Fruit fly (Drosophila melanogaster): ENCODE measurements around the gene Rac2.
A peak's percentile ranks its signal among the peaks of the same experiment; 100 is the strongest.

Gene Rac2

dm6 chr3L:7433325-7433827 is 1.6 kb downstream of the Rac2 start (continued):
- no peak for TF ChIP-seq Tbp (GFP tag; optimal IDR thresholded peaks at IDR 0.05)
- no peak for TF ChIP-seq CG16863 (GFP tag; optimal IDR thresholded peaks at IDR 0.05)
- TF ChIP-seq Doc2 (GFP tag; IDR thresholded peaks at IDR 0.05), result no peak
- no peak for TF ChIP-seq CG4854 (GFP tag; optimal IDR thresholded peaks at IDR 0.05)
- TF ChIP-seq gem (tag; optimal IDR thresholded peaks at IDR 0.05), result peak; percentile 58
- no peak for TF ChIP-seq dati (GFP tag; IDR thresholded peaks at IDR 0.05)
- TF ChIP-seq CG10462 (GFP tag; optimal IDR thresholded peaks at IDR 0.05), result no peak
- no peak for TF ChIP-seq her (GFP tag; optimal IDR thresholded peaks at IDR 0.05)
- no peak for TF ChIP-seq Atf-2 (GFP tag; optimal IDR thresholded peaks at IDR 0.05)
- TF ChIP-seq sna (GFP tag; IDR thresholded peaks at IDR 0.05; ENCODE audit: partially characterized antibody), result no peak
- no peak for TF ChIP-seq tio (GFP tag; optimal IDR thresholded peaks at IDR 0.05)
- no peak for TF ChIP-seq vnd (GFP tag; IDR thresholded peaks at IDR 0.05; ENCODE audit: partially characterized antibody)
- TF ChIP-seq CG14014 (GFP tag; IDR thresholded peaks at IDR 0.05), result no peak
- TF ChIP-seq ftz-f1 (GFP tag; optimal IDR thresholded peaks at IDR 0.05), result no peak
- peak; percentile 28; the same call in 1 of the 3 replicates for TF ChIP-seq CG11695 (GFP tag; IDR thresholded peaks at IDR 0.05)
- no peak for TF ChIP-seq CG30431 (GFP tag; optimal IDR thresholded peaks at IDR 0.05)
- no peak for TF ChIP-seq nerfin-2 (GFP tag; IDR thresholded peaks at IDR 0.05; ENCODE audit: partially characterized antibody)
- no peak for TF ChIP-seq CG12219 (GFP tag; optimal IDR thresholded peaks at IDR 0.05)
- TF ChIP-seq CHES-1-like (GFP tag; optimal IDR thresholded peaks at IDR 0.05), result no peak
- peak; percentile 56 for TF ChIP-seq Rfx (GFP tag; IDR thresholded peaks at IDR 0.05)
- no peak for TF ChIP-seq dpn (GFP tag; optimal IDR thresholded peaks at IDR 0.05)
- TF ChIP-seq CG2202 (tag; optimal IDR thresholded peaks at IDR 0.05), result no peak
- TF ChIP-seq CG8944 (GFP tag; optimal IDR thresholded peaks at IDR 0.05), result no peak
- no peak for TF ChIP-seq Dek (tag; optimal IDR thresholded peaks at IDR 0.05)
- TF ChIP-seq Atf3 (GFP tag; optimal IDR thresholded peaks at IDR 0.05), result no peak
- TF ChIP-seq CG3163 (GFP tag; optimal IDR thresholded peaks at IDR 0.05), result no peak
- no peak for TF ChIP-seq TFAM (GFP tag; optimal IDR thresholded peaks at IDR 0.05)
- TF ChIP-seq CG11247 (GFP tag; IDR thresholded peaks at IDR 0.05), result no peak; the same call in 1 of the 2 replicates
- no peak for TF ChIP-seq gfzf (GFP tag; optimal IDR thresholded peaks at IDR 0.05)
- TF ChIP-seq Pdp1 (GFP tag; optimal IDR thresholded peaks at IDR 0.05), result no peak
- TF ChIP-seq Deaf1 (tag; optimal IDR thresholded peaks at IDR 0.05), result no peak
- TF ChIP-seq HHEX (GFP tag; optimal IDR thresholded peaks at IDR 0.05), result no peak
- no peak for TF ChIP-seq Dad (GFP tag; optimal IDR thresholded peaks at IDR 0.05)
- no peak for TF ChIP-seq lov (optimal IDR thresholded peaks at IDR 0.05)
- no peak for TF ChIP-seq lov (GFP tag; IDR thresholded peaks at IDR 0.05)
- TF ChIP-seq run (tag; optimal IDR thresholded peaks at IDR 0.05), result no peak
- TF ChIP-seq lilli (GFP tag; optimal IDR thresholded peaks at IDR 0.05), result no peak
- TF ChIP-seq Oli (tag; optimal IDR thresholded peaks at IDR 0.05), result peak; percentile 1
- TF ChIP-seq CG10274 (GFP tag; optimal IDR thresholded peaks at IDR 0.05), result no peak
- TF ChIP-seq CG11696 (GFP tag; IDR thresholded peaks at IDR 0.05), result no peak
- TF ChIP-seq Doc3 (GFP tag; IDR thresholded peaks at IDR 0.05; ENCODE audit: partially characterized antibody), result no peak
- TF ChIP-seq BtbVII (GFP tag; optimal IDR thresholded peaks at IDR 0.05), result no peak
- no peak for TF ChIP-seq NC2α (GFP tag; optimal IDR thresholded peaks at IDR 0.05)
- TF ChIP-seq mam (GFP tag; optimal IDR thresholded peaks at IDR 0.05), result no peak
- TF ChIP-seq CG4617 (GFP tag; optimal IDR thresholded peaks at IDR 0.05; ENCODE audit: borderline replicate concordance), result no peak
- TF ChIP-seq onecut (GFP tag; IDR thresholded peaks at IDR 0.05), result no peak
- no peak for TF ChIP-seq Camta (GFP tag; optimal IDR thresholded peaks at IDR 0.05)
- peak; percentile 10 for TF ChIP-seq mirr (GFP tag; optimal IDR thresholded peaks at IDR 0.05)
- 0 out of 3 replicates have a peak, but pooled peaks have one; percentile 39 for TF ChIP-seq Dbx (GFP tag; IDR thresholded peaks at IDR 0.05)
- TF ChIP-seq tgo (GFP tag; IDR thresholded peaks at IDR 0.05), result no peak; the same call in 2 of the 3 replicates
- no peak for TF ChIP-seq Xbp1 (GFP tag; optimal IDR thresholded peaks at IDR 0.05)
- TF ChIP-seq bbx (GFP tag; IDR thresholded peaks at IDR 0.05; ENCODE audit: partially characterized antibody), result no peak

Data from whole organism, embryonic.